Worm (Caenorhabditis elegans): ENCODE results near the gene nhr-260.

DNA sequence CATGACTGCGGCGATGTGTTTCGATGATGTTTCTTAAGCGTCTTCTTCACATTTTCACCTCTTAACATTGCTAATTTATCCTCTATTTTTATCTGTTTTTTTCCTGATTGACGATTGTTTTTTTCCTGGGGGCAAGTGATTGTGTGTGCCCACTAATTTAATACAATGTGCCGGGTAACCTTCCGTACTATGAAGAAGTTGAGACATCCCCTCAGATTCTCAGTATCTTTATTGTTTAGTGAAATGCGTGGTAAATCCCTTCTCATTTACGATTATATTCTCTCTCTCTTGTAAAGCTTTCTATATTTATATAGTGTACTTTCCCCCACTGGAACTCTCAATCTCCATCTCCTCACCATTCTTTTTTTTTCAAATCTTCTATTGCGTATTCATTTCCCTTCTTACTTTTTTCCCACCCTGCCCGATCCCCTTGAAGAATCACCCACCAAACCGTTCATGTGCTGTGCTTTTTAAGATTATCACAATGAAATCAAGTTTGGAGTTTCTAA, 35.1 kb downstream of the nhr-260 start:
- TF ChIP-seq flt-1 (GFP tag; IDR thresholded peaks at IDR 0.05), result no peak
- no peak for TF ChIP-seq ref-1 (GFP tag; conservative IDR thresholded peaks at IDR 0.05)
- no peak for TF ChIP-seq klf-2 (GFP tag; conservative IDR thresholded peaks at IDR 0.05)
- no peak for TF ChIP-seq tab-1 (GFP tag; IDR thresholded peaks at IDR 0.05)
